Fruit fly (Drosophila melanogaster) whole organism, embryonic: ENCODE measurements around the gene Cralbp.

Experiments
- Abd-B ChIP-seq: fragments of 200-800 bp; sonication (Bioruptor generic); optimal IDR thresholded peaks from 2 replicates; lab custom pipeline; 2018; ENCODE audit warnings: missing biosample characterization, mild to moderate bottlenecking, missing genetic modification characterization, moderate library complexity
- Adf1 ChIP-seq: fragments of 200-800 bp; sonication (Bioruptor generic); IDR thresholded peaks from 2 replicates; pipeline ENCODE4 v1.3.6; 2022; ENCODE audit warnings: missing biosample characterization, missing genetic modification characterization
- CG10543 ChIP-seq: fragments of 200-800 bp; sonication (Bioruptor generic); optimal IDR thresholded peaks from 3 replicates; lab custom pipeline; 2017; ENCODE audit warnings: missing biosample characterization, mild to moderate bottlenecking, missing genetic modification characterization, moderate library complexity
- CG13624 ChIP-seq: fragments of 200-800 bp; sonication (Bioruptor generic); optimal IDR thresholded peaks from 2 replicates; lab custom pipeline; 2016; ENCODE audit warnings: missing biosample characterization, missing genetic modification characterization
- CG1647 ChIP-seq: fragments of 200-800 bp; sonication (Bioruptor generic); optimal IDR thresholded peaks from 3 replicates; lab custom pipeline; 2016; ENCODE audit warnings: missing biosample characterization, missing genetic modification characterization
- CG16815 ChIP-seq: fragments of 200-800 bp; sonication (Bioruptor generic); optimal IDR thresholded peaks from 3 replicates; lab custom pipeline; 2017; ENCODE audit warnings: missing biosample characterization, mild to moderate bottlenecking, missing genetic modification characterization
- CG2712 ChIP-seq: fragments of 200-800 bp; optimal IDR thresholded peaks from 3 replicates; lab custom pipeline; 2019; ENCODE audit warnings: missing biosample characterization, mild to moderate bottlenecking, missing genetic modification characterization, moderate library complexity
- CG30431 ChIP-seq: fragments of 200-800 bp; sonication (Bioruptor generic); optimal IDR thresholded peaks from 2 replicates; lab custom pipeline; 2017; ENCODE audit warnings: missing biosample characterization, missing genetic modification characterization
- CG3163 ChIP-seq: fragments of 200-800 bp; sonication (Bioruptor generic); optimal IDR thresholded peaks from 3 replicates; lab custom pipeline; 2016; ENCODE audit warnings: missing biosample characterization, missing genetic modification characterization
- CG3281 ChIP-seq: fragments of 200-800 bp; sonication (Bioruptor generic); optimal IDR thresholded peaks from 3 replicates; lab custom pipeline; 2017; ENCODE audit warnings: missing biosample characterization, mild to moderate bottlenecking, missing genetic modification characterization
- CG3726 ChIP-seq: fragments of 200-800 bp; sonication (Bioruptor generic); IDR thresholded peaks from 3 replicates; pipeline ENCODE4, ENCODE4 v1.3.6; 2022; ENCODE audit warnings: missing biosample characterization, missing genetic modification characterization
- CG5245 ChIP-seq: fragments of 200-800 bp; sonication (Bioruptor generic); optimal IDR thresholded peaks from 3 replicates; lab custom pipeline; 2016; ENCODE audit warnings: missing biosample characterization, missing genetic modification characterization
- CG6254 ChIP-seq: fragments of 200-800 bp; sonication (Bioruptor generic); optimal IDR thresholded peaks from 3 replicates; lab custom pipeline; 2017; ENCODE audit warnings: mild to moderate bottlenecking, missing biosample characterization, missing genetic modification reagents, missing genetic modification characterization
- CG6683 ChIP-seq: fragments of 200-800 bp; sonication (Bioruptor generic); optimal IDR thresholded peaks from 2 replicates; lab custom pipeline; 2017; ENCODE audit warnings: missing biosample characterization, mild to moderate bottlenecking, missing genetic modification characterization, missing genetic modification reagents
- CG8388 ChIP-seq: fragments of 200-800 bp; sonication (Bioruptor generic); optimal IDR thresholded peaks from 2 replicates; lab custom pipeline; 2019; ENCODE audit warnings: missing biosample characterization, mild to moderate bottlenecking, missing genetic modification characterization, moderate library complexity
- CG8765 ChIP-seq: fragments of 200-800 bp; sonication (Bioruptor generic); IDR thresholded peaks from 2 replicates; pipeline ENCODE4 v1.3.6; 2022; ENCODE audit warnings: missing biosample characterization, missing genetic modification characterization
- CG9437 ChIP-seq: fragments of 200-800 bp; sonication (Bioruptor generic); optimal IDR thresholded peaks from 2 replicates; lab custom pipeline; 2018; ENCODE audit warnings: missing biosample characterization, mild to moderate bottlenecking, missing genetic modification characterization
- Dek ChIP-seq: fragments of 200-800 bp; sonication (Bioruptor generic); optimal IDR thresholded peaks from 3 replicates; lab custom pipeline; 2019; ENCODE audit warnings: missing biosample characterization, mild to moderate bottlenecking, missing genetic modification characterization, moderate library complexity
- Dp ChIP-seq: fragments of 200-800 bp; sonication (Bioruptor generic); optimal IDR thresholded peaks from 2 replicates; lab custom pipeline; 2018; ENCODE audit warnings: missing biosample characterization, mild to moderate bottlenecking, missing genetic modification characterization, moderate library complexity
- E2f1 ChIP-seq: fragments of 200-800 bp; sonication (Bioruptor generic); IDR thresholded peaks from 2 replicates; pipeline ENCODE4 v1.3.6; 2022; ENCODE audit warnings: missing biosample characterization, missing genetic modification characterization
- E2f2 ChIP-seq: fragments of 200-800 bp; sonication (Bioruptor generic); IDR thresholded peaks from 2 replicates; pipeline ENCODE4 v1.3.6; 2022; ENCODE audit warnings: missing biosample characterization, missing genetic modification characterization
- ERR ChIP-seq: fragments of 200-800 bp; sonication (Bioruptor generic); optimal IDR thresholded peaks from 2 replicates; lab custom pipeline; 2016; ENCODE audit warnings: missing biosample characterization, missing genetic modification characterization
- Ets97D ChIP-seq: fragments of 200-800 bp; sonication (Bioruptor generic); optimal IDR thresholded peaks from 3 replicates; lab custom pipeline; 2016; ENCODE audit warnings: missing biosample characterization, missing genetic modification characterization
- GATAe ChIP-seq: fragments of 200-800 bp; sonication (Bioruptor generic); conservative IDR thresholded peaks from 2 replicates; pipeline ENCODE4 v1.3.6; 2022; ENCODE audit warnings: missing biosample characterization, missing genetic modification characterization
- Hr3 ChIP-seq: fragments of 200-800 bp; sonication (Bioruptor generic); optimal IDR thresholded peaks from 3 replicates; lab custom pipeline; 2016; ENCODE audit warnings: missing biosample characterization, missing genetic modification characterization
- Jarid2 ChIP-seq: fragments of 200-800 bp; sonication (Bioruptor generic); optimal IDR thresholded peaks from 3 replicates; lab custom pipeline; 2017; ENCODE audit warnings: mild to moderate bottlenecking, missing biosample characterization, missing genetic modification reagents, missing genetic modification characterization
- Lim3 ChIP-seq: fragments of 200-800 bp; sonication (Bioruptor generic); IDR thresholded peaks from 2 replicates; pipeline ENCODE4 v1.3.6; 2022; ENCODE audit warnings: missing biosample characterization, missing genetic modification characterization
- MESR4 ChIP-seq: fragments of 200-800 bp; sonication (Bioruptor generic); optimal IDR thresholded peaks from 2 replicates; lab custom pipeline; 2018; ENCODE audit warnings: missing biosample characterization, mild to moderate bottlenecking, missing genetic modification characterization, moderate library complexity
- Mes4 ChIP-seq: fragments of 200-800 bp; sonication (Bioruptor generic); optimal IDR thresholded peaks from 2 replicates; lab custom pipeline; 2016; ENCODE audit warnings: missing biosample characterization, missing genetic modification characterization
- NC2β ChIP-seq: fragments of 200-800 bp; sonication (Bioruptor generic); optimal IDR thresholded peaks from 2 replicates; lab custom pipeline; 2016; ENCODE audit warnings: missing biosample characterization, missing genetic modification characterization
- Nf-YA ChIP-seq: fragments of 200-800 bp; sonication (Bioruptor generic); IDR thresholded peaks from 2 replicates; pipeline ENCODE4 v1.3.6; 2022; ENCODE audit warnings: missing biosample characterization, missing genetic modification characterization
- Sry-δ ChIP-seq: fragments of 200-800 bp; sonication (Bioruptor generic); optimal IDR thresholded peaks from 2 replicates; lab custom pipeline; 2016; ENCODE audit warnings: missing biosample characterization, missing genetic modification characterization
- Xrp1 ChIP-seq: fragments of 200-800 bp; sonication (Bioruptor generic); IDR thresholded peaks from 2 replicates; pipeline ENCODE4 v1.3.6; 2022; ENCODE audit warnings: missing biosample characterization, missing genetic modification characterization
- bab2 ChIP-seq: fragments of 200-800 bp; sonication (Bioruptor generic); optimal IDR thresholded peaks from 2 replicates; lab custom pipeline; 2016; ENCODE audit warnings: missing biosample characterization, missing genetic modification characterization
- bigmax ChIP-seq: fragments of 200-800 bp; sonication (Bioruptor generic); optimal IDR thresholded peaks from 2 replicates; lab custom pipeline; 2018; ENCODE audit warnings: missing biosample characterization, mild to moderate bottlenecking, missing genetic modification characterization
- cwo ChIP-seq: fragments of 200-800 bp; sonication (Bioruptor generic); optimal IDR thresholded peaks from 3 replicates; lab custom pipeline; 2017; ENCODE audit warnings: missing biosample characterization, missing genetic modification characterization, mild to moderate bottlenecking, moderate library complexity, missing genetic modification reagents
- dan ChIP-seq: fragments of 200-800 bp; sonication (Bioruptor generic); IDR thresholded peaks from 2 replicates; pipeline ENCODE4 v1.3.6; 2022; ENCODE audit warnings: missing biosample characterization, missing genetic modification characterization
- gcm ChIP-seq: fragments of 200-800 bp; sonication (Bioruptor generic); optimal IDR thresholded peaks from 2 replicates; lab custom pipeline; 2019; ENCODE audit warnings: missing biosample characterization, mild to moderate bottlenecking, missing genetic modification characterization, moderate library complexity
- gem ChIP-seq: fragments of 200-800 bp; sonication (Bioruptor generic); optimal IDR thresholded peaks from 2 replicates; lab custom pipeline; 2019; ENCODE audit warnings: missing biosample characterization, mild to moderate bottlenecking, missing genetic modification characterization, moderate library complexity
- grn ChIP-seq: fragments of 200-800 bp; sonication (Bioruptor generic); optimal IDR thresholded peaks from 3 replicates; lab custom pipeline; 2017; ENCODE audit warnings: missing biosample characterization, missing genetic modification characterization
- gsb ChIP-seq: fragments of 200-800 bp; sonication (Bioruptor generic); IDR thresholded peaks from 2 replicates; pipeline ENCODE4 v1.3.6; 2022; ENCODE audit warnings: missing biosample characterization, missing genetic modification characterization
- inv ChIP-seq: fragments of 200-800 bp; sonication (Bioruptor generic); IDR thresholded peaks from 2 replicates; pipeline ENCODE4 v1.3.6; 2022; ENCODE audit warnings: missing biosample characterization, missing genetic modification characterization; ENCODE audit not compliant: partially characterized antibody
- pzg ChIP-seq: fragments of 200-800 bp; sonication (Bioruptor generic); optimal IDR thresholded peaks from 3 replicates; lab custom pipeline; 2018; ENCODE audit warnings: missing biosample characterization, mild to moderate bottlenecking, missing genetic modification characterization, moderate library complexity
- repo ChIP-seq: fragments of 200-800 bp; sonication (Bioruptor generic); optimal IDR thresholded peaks from 2 replicates; lab custom pipeline; 2016; ENCODE audit warnings: missing biosample characterization, missing genetic modification characterization
- sisA ChIP-seq: fragments of 200-800 bp; sonication (Bioruptor generic); IDR thresholded peaks from 2 replicates; pipeline ENCODE4 v1.3.6; 2022; ENCODE audit warnings: missing biosample characterization, missing genetic modification characterization
- sr ChIP-seq: fragments of 200-800 bp; sonication (Bioruptor generic); IDR thresholded peaks from 3 replicates; pipeline ENCODE4 v1.3.6; 2022; ENCODE audit warnings: missing biosample characterization, missing genetic modification characterization
- stc ChIP-seq: fragments of 200-800 bp; sonication (Bioruptor generic); IDR thresholded peaks from 2 replicates; pipeline ENCODE4 v1.3.6; 2022; ENCODE audit warnings: missing biosample characterization, missing genetic modification characterization
- trh ChIP-seq: fragments of 200-800 bp; sonication (Bioruptor generic); optimal IDR thresholded peaks from 2 replicates; lab custom pipeline; 2016; ENCODE audit warnings: missing biosample characterization, missing genetic modification characterization
- ttk ChIP-seq: fragments of 200-800 bp; sonication (Bioruptor generic); IDR thresholded peaks from 2 replicates; pipeline ENCODE4 v2.1.2; 2022; ENCODE audit warnings: missing biosample characterization, missing genetic modification characterization
- vnd ChIP-seq: fragments of 200-800 bp; sonication (Bioruptor generic); IDR thresholded peaks from 3 replicates; pipeline ENCODE4 v1.3.6; 2022; ENCODE audit warnings: missing biosample characterization, missing genetic modification characterization; ENCODE audit not compliant: partially characterized antibody

The Cralbp gene

dm6 chr3L:5779476-5780401 is 6.8 kb downstream of the Cralbp start, which contains the start of the genes Myt1, PGRP-LD and Pmi (continued):
- TF ChIP-seq Abd-B (GFP tag; lab: Kevin White, UChicago) (no peak), CG5245 (no peak), gsb (GFP tag; lab: Robert Waterston, UW) (no peak), trh (GFP tag; lab: Kevin White, UChicago) (no peak), Ets97D (no peak), CG3163 (GFP tag; lab: Kevin White, UChicago) (no peak), Hr3 (no peak), gem (tag; lab: Kevin White, UChicago) (no peak), CG13624 (GFP tag; lab: Kevin White, UChicago) (no peak), Nf-YA (no peak), Sry-δ (GFP tag; lab: Kevin White, UChicago) (peak; percentile 61), ttk (GFP tag; lab: Robert Waterston, UW) (no peak), Xrp1 (GFP tag; lab: Robert Waterston, UW) (no peak), CG30431 (GFP tag; lab: Kevin White, UChicago) (no peak), Dp (peak; percentile 86), repo (GFP tag; lab: Kevin White, UChicago) (no peak), CG3726 (no peak), Dek (tag; lab: Kevin White, UChicago) (no peak), CG3281 (GFP tag; lab: Kevin White, UChicago) (no peak), E2f2 (peak; percentile 91), CG10543 (GFP tag; lab: Kevin White, UChicago) (no peak), inv (GFP tag; lab: Robert Waterston, UW) (0 out of 2 replicates have a peak, but pooled peaks have one; percentile 7), CG2712 (tag; lab: Kevin White, UChicago) (no peak), dan (GFP tag; lab: Robert Waterston, UW) (no peak), vnd (no peak), E2f1 (no peak), CG1647 (GFP tag; lab: Kevin White, UChicago) (no peak), CG8765 (GFP tag; lab: Robert Waterston, UW) (no peak), gcm (no peak), MESR4 (GFP tag; lab: Kevin White, UChicago) (peak; percentile 60), Lim3 (GFP tag; lab: Robert Waterston, UW) (no peak), Mes4 (no peak), NC2β (GFP tag; lab: Kevin White, UChicago) (no peak), sisA (GFP tag; lab: Robert Waterston, UW) (no peak), pzg (GFP tag; lab: Kevin White, UChicago) (peak; percentile 42), stc (GFP tag; lab: Robert Waterston, UW) (no peak), CG6683 (GFP tag; lab: Kevin White, UChicago) (no peak), Adf1 (GFP tag; lab: Robert Waterston, UW) (no peak), CG16815 (GFP tag; lab: Kevin White, UChicago) (no peak), ERR (GFP tag; lab: Kevin White, UChicago) (no peak), sr (no peak), CG6254 (GFP tag; lab: Kevin White, UChicago) (no peak), grn (GFP tag; lab: Kevin White, UChicago) (no peak), bab2 (no peak), bigmax (GFP tag; lab: Kevin White, UChicago) (no peak), GATAe (GFP tag; lab: Robert Waterston, UW) (no peak), cwo (no peak), CG8388 (no peak), CG9437 (GFP tag; lab: Kevin White, UChicago) (no peak), Jarid2 (GFP tag; lab: Kevin White, UChicago) (no peak)
